Fruit fly (Drosophila melanogaster): ENCODE results near the gene Alms1b.

Gene Alms1b

dm6 chrX:4618869-4619268 lies 11.9 kb downstream of the Alms1b start (continued):
- TF ChIP-seq cg (GFP tag; optimal IDR thresholded peaks at IDR 0.05) (peak; percentile 54), CG14014 (GFP tag; IDR thresholded peaks at IDR 0.05) (no peak), CG4820 (GFP tag; optimal IDR thresholded peaks at IDR 0.05) (no peak), br (optimal IDR thresholded peaks at IDR 0.05) (no peak), Hr78 (GFP tag; optimal IDR thresholded peaks at IDR 0.05) (peak in 1 of 2 experiments; percentile 29), Doc2 (GFP tag; IDR thresholded peaks at IDR 0.05) (no peak), so (GFP tag; IDR thresholded peaks at IDR 0.05) (no peak), CG1792 (GFP tag; optimal IDR thresholded peaks at IDR 0.05) (no peak), CG8388 (GFP tag; optimal IDR thresholded peaks at IDR 0.05) (no peak)

- TF ChIP-seq CG17385 (GFP tag; optimal IDR thresholded peaks at IDR 0.05) (peak; percentile 90), fd102C (GFP tag; optimal IDR thresholded peaks at IDR 0.05) (peak; percentile 4), CG7963 (GFP tag; IDR thresholded peaks at IDR 0.05; ENCODE audit: partially characterized antibody) (no peak), CG34422 (GFP tag; IDR thresholded peaks at IDR 0.05) (peak; percentile 30; the same call in 1 of the 3 replicates), odd (GFP tag; optimal IDR thresholded peaks at IDR 0.05) (no peak), Side (GFP tag; optimal IDR thresholded peaks at IDR 0.05) (peak; percentile 61), CG10959 (GFP tag; IDR thresholded peaks at IDR 0.05) (peak; percentile 54), gt (GFP tag; IDR thresholded peaks at IDR 0.05) (0 out of 2 replicates have a peak, but pooled peaks have one; percentile 43), CG8765 (GFP tag; IDR thresholded peaks at IDR 0.05) (peak; percentile 59; the same call in 1 of the 2 replicates), sna (GFP tag; IDR thresholded peaks at IDR 0.05; ENCODE audit: partially characterized antibody) (peak; percentile 54), CG9876 (GFP tag; optimal IDR thresholded peaks at IDR 0.05) (no peak), eve (GFP tag; optimal IDR thresholded peaks at IDR 0.05) (peak in 1 of 2 experiments; percentile 62), Blimp-1 (GFP tag; optimal IDR thresholded peaks at IDR 0.05) (peak; percentile 31), bowl (GFP tag; IDR thresholded peaks at IDR 0.05) (no peak), Meics (GFP tag; optimal IDR thresholded peaks at IDR 0.05) (no peak), CG7839 (tag; optimal IDR thresholded peaks at IDR 0.05) (peak; percentile 68), Deaf1 (tag; optimal IDR thresholded peaks at IDR 0.05) (no peak), CG32767 (GFP tag; IDR thresholded peaks at IDR 0.05) (peak; percentile 12; the same call in 1 of the 2 replicates), CG4820 (GFP tag; optimal IDR thresholded peaks at IDR 0.05) (peak; percentile 57), CG43689 (GFP tag; IDR thresholded peaks at IDR 0.05) (no peak), CG11560 (tag; IDR thresholded peaks at IDR 0.05) (no peak), Kr (GFP tag; optimal IDR thresholded peaks at IDR 0.05) (peak; percentile 35), Eip74EF (GFP tag; optimal IDR thresholded peaks at IDR 0.05) (peak in 1 of 2 experiments; percentile 60), ind (GFP tag; optimal IDR thresholded peaks at IDR 0.05) (peak; percentile 16), nau (GFP tag; optimal IDR thresholded peaks at IDR 0.05) (no peak), CG18599 (GFP tag; optimal IDR thresholded peaks at IDR 0.05) (peak; percentile 7), CG3281 (GFP tag; optimal IDR thresholded peaks at IDR 0.05) (no peak), Vsx1 (GFP tag; optimal IDR thresholded peaks at IDR 0.05) (no peak), CG1529 (GFP tag; optimal IDR thresholded peaks at IDR 0.05) (peak; percentile 23), klu (GFP tag; IDR thresholded peaks at IDR 0.05) (no peak), Fer2 (tag; optimal IDR thresholded peaks at IDR 0.05) (no peak), CG8281 (tag; optimal IDR thresholded peaks at IDR 0.05) (no peak), dysf (GFP tag; IDR thresholded peaks at IDR 0.05) (peak; percentile 41; the same call in 2 of the 3 replicates), CG10209 (GFP tag; optimal IDR thresholded peaks at IDR 0.05) (peak; percentile 33), CG31365 (tag; optimal IDR thresholded peaks at IDR 0.05) (no peak), CG9609 (GFP tag; optimal IDR thresholded peaks at IDR 0.05) (peak; percentile 18), row (GFP tag; IDR thresholded peaks at IDR 0.05) (peak; percentile 71), ttk (GFP tag; IDR thresholded peaks at IDR 0.05) (no peak), CG5953 (GFP tag; IDR thresholded peaks at IDR 0.05) (no peak), Ssrp (tag; optimal IDR thresholded peaks at IDR 0.05) (peak; percentile 86)
These were observed 13.7 kb downstream of the Alms1b start, which contains the start of gene peb for dm6 chrX:4616865-4617669. TSS of gene peb (plus strand) at chrX:4617564.
